Worm (Caenorhabditis elegans) whole organism, L1 larva: ENCODE measurements around the gene K07H8.2.

Source experiments
- C34B4.2 ChIP-seq: sonication (generic microtip); optimal IDR thresholded peaks from 2 replicates; lab custom pipeline; 2017; ENCODE audit warnings: mild to moderate bottlenecking, missing genetic modification characterization, missing compliant biosample characterization
- F16B12.6 ChIP-seq: fragments of 150-350 bp; optimal IDR thresholded peaks from 2 replicates; lab custom pipeline; 2014; ENCODE audit warnings: missing biosample characterization, missing genetic modification characterization
- alr-1 ChIP-seq: fragments of 200-800 bp; sonication (Bioruptor generic); optimal IDR thresholded peaks from 2 replicates; lab custom pipeline; 2018; ENCODE audit warnings: borderline replicate concordance, mild to moderate bottlenecking, missing genetic modification characterization, missing compliant biosample characterization
- aly-2 ChIP-seq: fragments of 150-350 bp; optimal IDR thresholded peaks from 2 replicates; lab custom pipeline; 2014; ENCODE audit warnings: missing biosample characterization, missing genetic modification characterization
- ceh-88 ChIP-seq: fragments of 200-800 bp; sonication (Bioruptor generic); IDR thresholded peaks from 2 replicates; pipeline ENCODE4 v1.3.6; 2022; ENCODE audit warnings: missing genetic modification characterization, missing compliant biosample characterization
- ceh-90 ChIP-seq: sonication (generic microtip); optimal IDR thresholded peaks from 2 replicates; lab custom pipeline; 2016; ENCODE audit warnings: missing genetic modification characterization, missing compliant biosample characterization
- ces-1 ChIP-seq: fragments of 150-350 bp; optimal IDR thresholded peaks from 2 replicates; lab custom pipeline; 2014; ENCODE audit warnings: missing biosample characterization, missing genetic modification reagents, missing genetic modification characterization
- dpl-1 ChIP-seq, 3 experiments: fragments of 150-350 bp in 2 of 3; sonication (generic microtip) in 1 of 3; optimal IDR thresholded peaks; 2 replicates each; lab custom pipeline; 2014 to 2017; ENCODE audit warnings: missing biosample characterization in 3 of 3, missing genetic modification characterization in 3 of 3, missing genetic modification reagents in 3 of 3
- efl-1 ChIP-seq, 4 experiments: fragments of 150-350 bp; optimal IDR thresholded peaks in 3 of 4; peaks in 1 of 4; 1 replicate in 1 of 4; 2 replicates in 3 of 4; lab custom pipeline; 2014; ENCODE audit warnings: missing biosample characterization in 2 of 4, missing genetic modification characterization in 2 of 4, missing genetic modification reagents in 2 of 4
- egl-27 ChIP-seq, 2 experiments: fragments of 150-350 bp in 1 of 2; sonication (generic microtip); optimal IDR thresholded peaks; 3 replicates each; lab custom pipeline; 2017 to 2018; ENCODE audit warnings: missing biosample characterization in 2 of 2, missing genetic modification characterization in 2 of 2, missing genetic modification reagents in 2 of 2
- elt-2 ChIP-seq: sonication (generic microtip); optimal IDR thresholded peaks from 2 replicates; lab custom pipeline; 2016; ENCODE audit warnings: missing genetic modification characterization, mild to moderate bottlenecking, inconsistent platforms, missing compliant biosample characterization, missing genetic modification reagents
- fkh-10 ChIP-seq: sonication (generic microtip); optimal IDR thresholded peaks from 2 replicates; lab custom pipeline; 2017; ENCODE audit warnings: missing biosample characterization, missing genetic modification reagents, missing genetic modification characterization
- fkh-4 ChIP-seq: sonication (generic microtip); optimal IDR thresholded peaks from 2 replicates; lab custom pipeline; 2016; ENCODE audit warnings: missing compliant biosample characterization, missing genetic modification characterization, borderline replicate concordance
- fkh-8 ChIP-seq: sonication (generic microtip); optimal IDR thresholded peaks from 2 replicates; lab custom pipeline; 2016; ENCODE audit warnings: mild to moderate bottlenecking, missing genetic modification characterization, missing compliant biosample characterization
- fos-1 ChIP-seq: fragments of 150-350 bp; optimal IDR thresholded peaks from 2 replicates; lab custom pipeline; 2014; ENCODE audit warnings: missing biosample characterization, missing genetic modification characterization
- grh-1 ChIP-seq: fragments of 200-800 bp; sonication (Bioruptor generic); IDR thresholded peaks from 2 replicates; pipeline ENCODE4 v1.3.6; 2022; ENCODE audit warnings: missing genetic modification reagents, missing genetic modification characterization, missing compliant biosample characterization
- hpl-2 ChIP-seq: fragments of 150-350 bp; optimal IDR thresholded peaks from 2 replicates; lab custom pipeline; 2014; ENCODE audit warnings: missing biosample characterization, missing genetic modification reagents, missing genetic modification characterization
- isw-1 ChIP-seq: fragments of 200-800 bp; sonication (Bioruptor generic); IDR thresholded peaks from 2 replicates; pipeline ENCODE4 v1.3.6; 2022; ENCODE audit warnings: missing genetic modification characterization, missing compliant biosample characterization
- jun-1 ChIP-seq: fragments of 150-350 bp; optimal IDR thresholded peaks from 2 replicates; lab custom pipeline; 2014; ENCODE audit warnings: missing biosample characterization, missing genetic modification reagents, missing genetic modification characterization
- lin-14 ChIP-seq: fragments of 200-800 bp; sonication (Bioruptor generic); optimal IDR thresholded peaks from 2 replicates; lab custom pipeline; 2018; ENCODE audit warnings: mild to moderate bottlenecking, missing genetic modification characterization, moderate library complexity, missing compliant biosample characterization
- lin-15B ChIP-seq: fragments of 150-350 bp; sonication (generic microtip); optimal IDR thresholded peaks from 3 replicates; lab custom pipeline; 2014; ENCODE audit warnings: missing biosample characterization, missing genetic modification characterization
- lin-35 ChIP-seq, 2 experiments: fragments of 150-350 bp; optimal IDR thresholded peaks; 2 replicates each; lab custom pipeline; 2014; ENCODE audit warnings: missing biosample characterization in 2 of 2, missing genetic modification characterization in 2 of 2, missing genetic modification reagents in 2 of 2
- lin-39 ChIP-seq: fragments of 150-350 bp; optimal IDR thresholded peaks from 2 replicates; lab custom pipeline; 2014; ENCODE audit warnings: missing biosample characterization, missing genetic modification reagents, missing genetic modification characterization
- nhr-11 ChIP-seq: fragments of 150-350 bp; optimal IDR thresholded peaks from 2 replicates; lab custom pipeline; 2014; ENCODE audit warnings: missing biosample characterization, missing genetic modification characterization
- nhr-12 ChIP-seq: sonication (generic microtip); optimal IDR thresholded peaks from 2 replicates; lab custom pipeline; 2017; ENCODE audit warnings: missing biosample characterization, missing genetic modification characterization
- nhr-19 ChIP-seq: fragments of 200-800 bp; sonication (Bioruptor generic); conservative IDR thresholded peaks from 2 replicates; pipeline ENCODE4 v1.3.6; 2022; ENCODE audit warnings: missing genetic modification characterization, missing compliant biosample characterization
- nhr-20 ChIP-seq: sonication (generic microtip); optimal IDR thresholded peaks from 2 replicates; lab custom pipeline; 2016; ENCODE audit warnings: mild to moderate bottlenecking, missing genetic modification characterization, missing compliant biosample characterization
- nhr-71 ChIP-seq: sonication (generic microtip); optimal IDR thresholded peaks from 2 replicates; lab custom pipeline; 2016; ENCODE audit warnings: mild to moderate bottlenecking, missing genetic modification characterization, moderate library complexity, missing compliant biosample characterization
- nhr-77 ChIP-seq: fragments of 150-350 bp; optimal IDR thresholded peaks from 2 replicates; lab custom pipeline; 2014; ENCODE audit warnings: missing biosample characterization, missing genetic modification characterization
- nhr-85 ChIP-seq: sonication (generic microtip); peaks from one replicate; lab custom pipeline; 2016; ENCODE audit warnings: missing genetic modification characterization, inconsistent platforms, missing compliant biosample characterization
- nhr-90 ChIP-seq: sonication (generic microtip); optimal IDR thresholded peaks from 2 replicates; lab custom pipeline; 2016; ENCODE audit warnings: mild to moderate bottlenecking, missing genetic modification characterization, missing compliant biosample characterization; ENCODE audit not compliant: poor library complexity
- pag-3 ChIP-seq: sonication (generic microtip); optimal IDR thresholded peaks from 2 replicates; lab custom pipeline; 2017; ENCODE audit warnings: missing genetic modification characterization, mild to moderate bottlenecking, missing compliant biosample characterization, antibody characterized with exemption, borderline replicate concordance; ENCODE audit not compliant: insufficient read depth
- pqm-1 ChIP-seq: sonication (generic microtip); optimal IDR thresholded peaks from 3 replicates; lab custom pipeline; 2017; ENCODE audit warnings: missing biosample characterization, missing genetic modification characterization
- snu-23 ChIP-seq: sonication (generic microtip); optimal IDR thresholded peaks from 2 replicates; lab custom pipeline; 2016; ENCODE audit warnings: missing genetic modification characterization, missing compliant biosample characterization
- sptf-1 ChIP-seq: fragments of 150-350 bp; optimal IDR thresholded peaks from 2 replicates; lab custom pipeline; 2014; ENCODE audit warnings: missing biosample characterization, missing genetic modification characterization
- sup-37 ChIP-seq: fragments of 200-800 bp; sonication (Bioruptor generic); optimal IDR thresholded peaks from 2 replicates; lab custom pipeline; 2018; ENCODE audit warnings: mild to moderate bottlenecking, missing genetic modification characterization, missing compliant biosample characterization
- tbx-2 ChIP-seq: sonication (generic microtip); optimal IDR thresholded peaks from 2 replicates; lab custom pipeline; 2016; ENCODE audit warnings: missing genetic modification characterization, missing compliant biosample characterization
- unc-130 ChIP-seq: fragments of 150-350 bp; optimal IDR thresholded peaks from 2 replicates; lab custom pipeline; 2017; ENCODE audit warnings: missing biosample characterization, missing genetic modification characterization, inconsistent platforms
- unc-62 ChIP-seq: fragments of 150-350 bp; optimal IDR thresholded peaks from 2 replicates; lab custom pipeline; 2014; ENCODE audit warnings: missing biosample characterization, missing genetic modification reagents, missing genetic modification characterization
- unc-86 ChIP-seq: sonication (generic microtip); optimal IDR thresholded peaks from 2 replicates; lab custom pipeline; 2016; ENCODE audit warnings: missing genetic modification characterization, missing compliant biosample characterization
- vab-15 ChIP-seq: sonication (generic microtip); optimal IDR thresholded peaks from 2 replicates; lab custom pipeline; 2017; ENCODE audit warnings: missing genotype, mild to moderate bottlenecking, missing genetic modification characterization, missing compliant biosample characterization
- ztf-11 ChIP-seq, 2 experiments: sonication (generic microtip); optimal IDR thresholded peaks; 2 replicates each; lab custom pipeline; 2016 to 2017; ENCODE audit warnings: missing genetic modification characterization in 2 of 2, missing biosample characterization in 1 of 2, missing compliant biosample characterization in 1 of 2

K07H8.2 gene

DNA sequence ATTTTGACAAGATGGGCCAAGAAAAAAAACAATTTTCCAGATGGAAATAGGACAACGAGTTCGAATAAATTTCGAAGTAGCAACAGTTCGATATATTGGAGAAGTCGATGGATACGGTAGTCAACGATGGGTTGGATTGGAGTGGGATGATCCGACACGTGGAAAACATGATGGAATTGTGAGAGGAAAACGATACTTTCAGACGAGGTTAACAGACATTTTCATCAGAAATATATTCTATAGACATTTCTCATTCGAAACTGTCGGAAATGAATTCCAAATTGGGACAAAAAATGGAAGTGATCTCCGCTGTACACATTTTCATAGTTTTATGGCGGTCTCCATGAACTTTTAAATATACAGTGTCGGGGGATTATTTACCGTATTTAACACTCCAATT lies 3.3 kb downstream of the K07H8.2 start, which contains the start of gene tbce-1:
TSS of gene tbce-1 (plus strand) at position 41 of the 400 bp plus-strand sequence.
- TF ChIP-seq efl-1 (optimal IDR thresholded peaks at IDR 0.05; lab: Kevin White, UChicago) (no peak), efl-1 (GFP tag; optimal IDR thresholded peaks at IDR 0.05 in 1 of 2; lab: Kevin White, UChicago) (peak in 1 of 2 experiments; percentile 92), nhr-90 (tag; lab: Kevin White, UChicago) (no peak)

DNA sequence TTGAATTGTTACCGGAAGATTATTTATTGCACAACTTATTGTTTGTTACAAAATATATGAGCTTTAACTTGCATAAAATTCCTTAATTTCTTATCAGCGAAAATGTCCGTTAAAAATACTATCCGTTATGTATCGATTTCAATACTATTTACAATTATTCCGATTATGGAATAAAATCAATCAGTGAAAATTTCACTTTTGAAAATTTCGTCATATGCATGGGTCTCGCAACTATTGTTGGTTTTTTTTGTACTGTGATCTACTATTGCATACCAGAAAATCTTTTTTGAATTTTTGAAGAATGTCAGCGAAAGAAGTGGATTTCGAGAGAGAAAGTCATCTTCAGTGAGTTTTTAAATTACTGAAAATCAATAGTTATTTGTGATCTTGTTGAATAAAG lies 5.9 kb downstream of the K07H8.2 start, which contains the start of gene nprl-3:
TSS of gene nprl-3 (plus strand) at position 301 of the 400 bp plus-strand sequence.
- TF ChIP-seq ztf-11 (tag; optimal IDR thresholded peaks at IDR 0.05; lab: Kevin White, UChicago) (no peak), fkh-10 (GFP tag; lab: Kevin White, UChicago) (no peak), pqm-1 (tag; lab: Kevin White, UChicago) (no peak), nhr-20 (no peak), vab-15 (tag; lab: Kevin White, UChicago) (no peak)

DNA sequence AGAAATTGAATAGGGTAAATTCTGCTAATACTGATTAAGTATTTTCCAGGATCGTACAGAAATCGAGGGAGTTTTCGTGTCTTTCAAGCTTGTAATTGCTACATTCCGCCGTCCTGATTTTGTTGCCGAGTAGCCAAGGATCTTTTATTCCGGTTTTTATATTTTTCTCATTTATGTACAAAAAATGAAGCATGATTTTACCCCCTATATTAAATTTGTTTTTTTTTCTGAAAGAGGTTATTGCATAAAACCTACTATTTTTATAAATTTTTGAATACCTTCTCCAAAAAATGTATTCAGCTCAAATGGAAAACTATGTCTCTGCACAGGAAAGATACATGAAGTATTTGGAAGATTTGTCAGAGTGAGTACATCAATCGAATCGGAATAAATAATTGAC lies 8.3 kb downstream of the K07H8.2 start, which contains the start of gene F35H10.6:
TSS of gene F35H10.6 (plus strand) at position 301 of the 400 bp plus-strand sequence.
- TF ChIP-seq sup-37 (GFP tag; lab: Kevin White, UChicago) (no peak), unc-86 (no peak), ces-1 (GFP tag; lab: Kevin White, UChicago) (no peak), fkh-10 (GFP tag; lab: Kevin White, UChicago) (no peak), nhr-19 (GFP tag; lab: Robert Waterston, UW) (no peak), nhr-77 (tag; lab: Kevin White, UChicago) (no peak), lin-15B (tag; lab: Kevin White, UChicago) (no peak), tbx-2 (tag; lab: Kevin White, UChicago) (no peak), lin-14 (no peak), snu-23 (GFP tag; lab: Kevin White, UChicago) (no peak), ceh-90 (tag; lab: Kevin White, UChicago) (no peak)

ce11 chrIV:8300468-8300867 lies 9.1 kb downstream of the K07H8.2 start, which contains the start of gene F35H10.5:
F35H10.5 (plus strand) TSS chrIV:8300768.
- no peak for TF ChIP-seq egl-27 (tag; optimal IDR thresholded peaks at IDR 0.05; lab: Kevin White, UChicago)
- no peak for TF ChIP-seq unc-130 (tag; lab: Kevin White, UChicago)
- TF ChIP-seq C34B4.2: no peak
- TF ChIP-seq efl-1 (optimal IDR thresholded peaks at IDR 0.05; lab: Kevin White, UChicago): no peak
- TF ChIP-seq efl-1 (GFP tag; optimal IDR thresholded peaks at IDR 0.05 in 1 of 2; lab: Kevin White, UChicago): peak in 1 of 2 experiments; percentile 73

ce11 chrIV:8301925-8302324 lies 10.6 kb downstream of the K07H8.2 start:
- no peak for TF ChIP-seq fos-1
- TF ChIP-seq lin-39 (tag; lab: Kevin White, UChicago): no peak
- peak; percentile 63 for TF ChIP-seq grh-1 (GFP tag; lab: Robert Waterston, UW)
- no peak for TF ChIP-seq aly-2 (tag; lab: Kevin White, UChicago)
- no peak for TF ChIP-seq nhr-12 (tag; lab: Kevin White, UChicago)
- TF ChIP-seq lin-14: peak; percentile 76
- no peak for TF ChIP-seq ceh-88
- no peak for TF ChIP-seq elt-2 (tag; lab: Kevin White, UChicago)
- peak; percentile 27 for TF ChIP-seq tbx-2 (tag; lab: Kevin White, UChicago)
- no peak for TF ChIP-seq fkh-8
- TF ChIP-seq nhr-11 (tag; lab: Kevin White, UChicago): no peak
- no peak for TF ChIP-seq jun-1
- TF ChIP-seq efl-1 (optimal IDR thresholded peaks at IDR 0.05; lab: Kevin White, UChicago): peak; percentile 16 to 51
- peak; percentile 2 to 93 for TF ChIP-seq efl-1 (GFP tag; optimal IDR thresholded peaks at IDR 0.05 in 1 of 2; lab: Kevin White, UChicago)
- no peak for TF ChIP-seq fkh-4 (tag; lab: Kevin White, UChicago)
- no peak for TF ChIP-seq unc-62 (GFP tag; lab: Kevin White, UChicago)
- TF ChIP-seq nhr-90 (tag; lab: Kevin White, UChicago): peak; percentile 20
- TF ChIP-seq isw-1 (GFP tag; lab: Robert Waterston, UW): no peak
- no peak for TF ChIP-seq pag-3 (tag; lab: Kevin White, UChicago)
- TF ChIP-seq hpl-2 (GFP tag; lab: Kevin White, UChicago): no peak
- TF ChIP-seq nhr-71 (tag; lab: Kevin White, UChicago): peak; percentile 47
- peak; percentile 5 to 59 for TF ChIP-seq lin-35 (GFP tag; optimal IDR thresholded peaks at IDR 0.05; lab: Kevin White, UChicago)
- no peak for TF ChIP-seq alr-1 (tag; lab: Kevin White, UChicago)
- peak in 2 of 3 experiments; percentile 12 to 46 for TF ChIP-seq dpl-1 (GFP tag; optimal IDR thresholded peaks at IDR 0.05; lab: Kevin White, UChicago)
- TF ChIP-seq F16B12.6: no peak
- TF ChIP-seq sup-37 (GFP tag; lab: Kevin White, UChicago): no peak
- TF ChIP-seq sptf-1 (tag; lab: Kevin White, UChicago): no peak
- peak; percentile 79 for TF ChIP-seq nhr-85 (tag; lab: Kevin White, UChicago)
